Worm (Caenorhabditis elegans) whole organism, L2 larva: ENCODE results near the gene str-82.

Source experiments
- C34F6.9 ChIP-seq: fragments of 150-350 bp; optimal IDR thresholded peaks from 2 replicates; lab custom pipeline; 2014; ENCODE audit warnings: missing biosample characterization, missing genetic modification characterization
- F13H6.1 ChIP-seq: sonication (generic microtip); optimal IDR thresholded peaks from 2 replicates; lab custom pipeline; 2016; ENCODE audit warnings: missing genetic modification characterization, missing compliant biosample characterization
- R02D3.7 ChIP-seq: fragments of 150-350 bp; optimal IDR thresholded peaks from 2 replicates; lab custom pipeline; 2014; ENCODE audit warnings: missing biosample characterization, missing genetic modification characterization
- ZK546.5 ChIP-seq: sonication (generic microtip); optimal IDR thresholded peaks from 2 replicates; lab custom pipeline; 2017; ENCODE audit warnings: missing biosample characterization, missing genetic modification characterization
- alr-1 ChIP-seq: fragments of 150-350 bp; optimal IDR thresholded peaks from 2 replicates; lab custom pipeline; 2014; ENCODE audit warnings: missing biosample characterization, missing genetic modification characterization
- aly-2 ChIP-seq: fragments of 150-350 bp; optimal IDR thresholded peaks from 2 replicates; lab custom pipeline; 2014; ENCODE audit warnings: missing biosample characterization, missing genetic modification characterization
- ceh-16 ChIP-seq: fragments of 150-350 bp; optimal IDR thresholded peaks from 2 replicates; lab custom pipeline; 2014; ENCODE audit warnings: missing biosample characterization, missing genetic modification characterization
- ceh-82 ChIP-seq: fragments of 150-350 bp; optimal IDR thresholded peaks from 2 replicates; lab custom pipeline; 2014; ENCODE audit warnings: missing biosample characterization, missing genetic modification characterization
- elt-1 ChIP-seq: fragments of 150-350 bp; optimal IDR thresholded peaks from 2 replicates; lab custom pipeline; 2014; ENCODE audit warnings: missing biosample characterization, missing genetic modification characterization
- elt-3 ChIP-seq: sonication (generic microtip); optimal IDR thresholded peaks from 2 replicates; lab custom pipeline; 2017; ENCODE audit warnings: missing biosample characterization, missing genetic modification characterization
- fos-1 ChIP-seq: fragments of 150-350 bp; optimal IDR thresholded peaks from 2 replicates; lab custom pipeline; 2014; ENCODE audit warnings: missing biosample characterization, missing genetic modification characterization
- lin-11 ChIP-seq: fragments of 150-350 bp; sonication (generic microtip); optimal IDR thresholded peaks from 2 replicates; lab custom pipeline; 2014; ENCODE audit warnings: missing biosample characterization, missing genetic modification characterization, inconsistent platforms, mixed read lengths
- lin-39 ChIP-seq: fragments of 150-350 bp; optimal IDR thresholded peaks from 2 replicates; lab custom pipeline; 2014; ENCODE audit warnings: missing biosample characterization, missing genetic modification reagents, missing genetic modification characterization
- mab-5 ChIP-seq: fragments of 150-350 bp; optimal IDR thresholded peaks from 2 replicates; lab custom pipeline; 2014; ENCODE audit warnings: missing biosample characterization, missing genetic modification characterization
- mbf-1 ChIP-seq: sonication (generic microtip); optimal IDR thresholded peaks from 2 replicates; lab custom pipeline; 2017; ENCODE audit warnings: missing biosample characterization, missing genetic modification characterization
- mdl-1 ChIP-seq, 2 experiments: fragments of 150-350 bp in 1 of 2; sonication (generic microtip) in 1 of 2; optimal IDR thresholded peaks; 2 replicates each; lab custom pipeline; 2017; ENCODE audit warnings: missing biosample characterization in 2 of 2, missing genetic modification characterization in 2 of 2
- nhr-11 ChIP-seq: fragments of 150-350 bp; optimal IDR thresholded peaks from 2 replicates; lab custom pipeline; 2014; ENCODE audit warnings: missing biosample characterization, missing genetic modification characterization
- nhr-12 ChIP-seq: fragments of 150-350 bp; optimal IDR thresholded peaks from 2 replicates; lab custom pipeline; 2014; ENCODE audit warnings: missing biosample characterization, missing genetic modification characterization
- nhr-23 ChIP-seq: fragments of 150-350 bp; optimal IDR thresholded peaks from 2 replicates; lab custom pipeline; 2014; ENCODE audit warnings: missing biosample characterization, missing genetic modification reagents, missing genetic modification characterization
- nhr-237 ChIP-seq: fragments of 150-350 bp; optimal IDR thresholded peaks from 2 replicates; lab custom pipeline; 2014; ENCODE audit warnings: missing biosample characterization, missing genetic modification characterization
- nhr-25 ChIP-seq: fragments of 150-350 bp; sonication (generic microtip); optimal IDR thresholded peaks from 3 replicates; lab custom pipeline; 2014; ENCODE audit warnings: missing biosample characterization, missing genetic modification characterization
- nhr-6 ChIP-seq: fragments of 150-350 bp; optimal IDR thresholded peaks from 2 replicates; lab custom pipeline; 2014; ENCODE audit warnings: missing biosample characterization, missing genetic modification characterization
- nhr-77 ChIP-seq: fragments of 150-350 bp; optimal IDR thresholded peaks from 2 replicates; lab custom pipeline; 2014; ENCODE audit warnings: missing biosample characterization, missing genetic modification characterization
- peb-1 ChIP-seq: fragments of 150-350 bp; optimal IDR thresholded peaks from 2 replicates; lab custom pipeline; 2014; ENCODE audit warnings: missing biosample characterization, missing genetic modification characterization
- skn-1 ChIP-seq: sonication (generic microtip); optimal IDR thresholded peaks from 2 replicates; lab custom pipeline; 2017; ENCODE audit warnings: missing biosample characterization, missing genetic modification characterization
- sma-3 ChIP-seq: sonication (generic microtip); optimal IDR thresholded peaks from 2 replicates; lab custom pipeline; 2016; ENCODE audit warnings: missing genetic modification reagents, missing genetic modification characterization, missing compliant biosample characterization
- sma-9 ChIP-seq, 2 experiments: fragments of 150-350 bp in 1 of 2; sonication (generic microtip) in 1 of 2; optimal IDR thresholded peaks; 2 replicates each; lab custom pipeline; 2014 to 2016; ENCODE audit warnings: missing genetic modification characterization in 2 of 2, mild to moderate bottlenecking in 1 of 2, missing biosample characterization in 1 of 2, missing compliant biosample characterization in 1 of 2, missing genetic modification reagents in 1 of 2, moderate library complexity in 1 of 2
- unc-55 ChIP-seq: fragments of 150-350 bp; sonication (generic microtip); optimal IDR thresholded peaks from 3 replicates; lab custom pipeline; 2014; ENCODE audit warnings: missing biosample characterization, missing genetic modification reagents, missing genetic modification characterization
- zag-1 ChIP-seq: fragments of 150-350 bp; optimal IDR thresholded peaks from 2 replicates; lab custom pipeline; 2014; ENCODE audit warnings: missing biosample characterization, missing genetic modification characterization
- ztf-1 ChIP-seq: fragments of 200-800 bp; sonication (Bioruptor generic); conservative IDR thresholded peaks from 2 replicates; pipeline ENCODE4 v1.3.6; 2022; ENCODE audit warnings: missing genetic modification characterization, missing compliant biosample characterization
- ztf-4 ChIP-seq: fragments of 150-350 bp; optimal IDR thresholded peaks from 2 replicates; lab custom pipeline; 2014; ENCODE audit warnings: missing biosample characterization, missing genetic modification characterization

Gene str-82

ce11 chrV:3995838-3996237, 21.4 kb downstream of the str-82 start, which contains the start of gene srx-62:
Gene srx-62, minus strand, starts transcription at chrV:3995938.
- no peak for TF ChIP-seq lin-11 (tag; lab: Kevin White, UChicago)
- TF ChIP-seq R02D3.7 (tag; lab: Kevin White, UChicago): no peak
- TF ChIP-seq mdl-1 (tag; optimal IDR thresholded peaks at IDR 0.05; lab: Kevin White, UChicago): no peak
- TF ChIP-seq unc-55 (GFP tag; lab: Kevin White, UChicago): no peak
- TF ChIP-seq nhr-6: no peak

ce11 chrV:4004577-4004976, 30.1 kb downstream of the str-82 start:
- TF ChIP-seq nhr-25 (tag; lab: Kevin White, UChicago) (no peak), ztf-4 (tag; lab: Kevin White, UChicago) (no peak), nhr-23 (tag; lab: Kevin White, UChicago) (no peak), mbf-1 (no peak), R02D3.7 (tag; lab: Kevin White, UChicago) (no peak), zag-1 (tag; lab: Kevin White, UChicago) (no peak), ztf-1 (GFP tag; lab: Robert Waterston, UW) (no peak), nhr-77 (no peak), nhr-237 (tag; lab: Kevin White, UChicago) (no peak)

DNA sequence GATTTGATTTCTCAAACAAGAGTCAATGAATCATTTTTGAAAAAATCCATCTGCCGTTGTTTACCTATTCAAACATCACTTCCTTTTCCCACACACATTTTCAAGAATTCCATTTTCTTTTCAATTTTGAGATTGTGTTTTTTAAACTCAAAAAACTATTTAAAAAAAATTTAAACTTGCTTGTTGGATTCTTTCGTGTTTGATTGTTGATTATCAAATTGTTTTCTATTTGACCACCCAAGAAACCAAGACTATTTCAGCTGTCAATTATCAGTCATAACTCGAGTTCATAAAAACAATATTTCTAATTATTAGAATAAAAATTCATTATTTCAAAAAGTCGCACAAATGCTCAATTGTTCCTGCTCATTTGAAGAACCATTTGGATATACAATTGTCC, 30.8 kb downstream of the str-82 start, which contains the start of gene srh-8:
Gene srh-8 (plus strand): TSS at position 301 of the 400 bp plus-strand sequence.
- TF ChIP-seq sma-9 (GFP tag; optimal IDR thresholded peaks at IDR 0.05; lab: Kevin White, UChicago) (no peak), sma-9 (tag; optimal IDR thresholded peaks at IDR 0.05; lab: Kevin White, UChicago) (no peak), mdl-1 (tag; optimal IDR thresholded peaks at IDR 0.05; lab: Kevin White, UChicago) (no peak), nhr-77 (no peak), lin-11 (tag; lab: Kevin White, UChicago) (no peak), mab-5 (tag; lab: Kevin White, UChicago) (no peak), elt-3 (tag; lab: Kevin White, UChicago) (no peak), nhr-12 (tag; lab: Kevin White, UChicago) (no peak), ceh-16 (tag; lab: Kevin White, UChicago) (no peak), sma-3 (no peak), C34F6.9 (tag; lab: Kevin White, UChicago) (no peak), nhr-11 (tag; lab: Kevin White, UChicago) (no peak), peb-1 (tag; lab: Kevin White, UChicago) (no peak)

- no peak for TF ChIP-seq sma-3
- TF ChIP-seq aly-2 (tag; lab: Kevin White, UChicago): no peak
- no peak for TF ChIP-seq mab-5 (tag; lab: Kevin White, UChicago)
- TF ChIP-seq nhr-77: no peak
Measured at ce11 chrV:4007927-4008326, 33.5 kb downstream of the str-82 start, which contains the start of gene srh-7. Gene srh-7, plus strand, starts transcription at chrV:4008227.

ce11 chrV:4010170-4010569, 35.7 kb downstream of the str-82 start, which contains the start of gene srh-4:
Gene srh-4, plus strand, starts transcription at chrV:4010470.
- TF ChIP-seq alr-1 (tag; lab: Kevin White, UChicago): no peak
- no peak for TF ChIP-seq fos-1 (tag; lab: Kevin White, UChicago)
- no peak for TF ChIP-seq mdl-1 (tag; optimal IDR thresholded peaks at IDR 0.05; lab: Kevin White, UChicago)
- no peak for TF ChIP-seq ceh-82 (tag; lab: Kevin White, UChicago)
- TF ChIP-seq elt-1 (tag; lab: Kevin White, UChicago): no peak
- TF ChIP-seq zag-1 (tag; lab: Kevin White, UChicago): no peak

- TF ChIP-seq unc-55 (GFP tag; lab: Kevin White, UChicago) (no peak), F13H6.1 (tag; lab: Kevin White, UChicago) (no peak), nhr-6 (no peak), ZK546.5 (tag; lab: Kevin White, UChicago) (no peak), lin-39 (tag; lab: Kevin White, UChicago) (no peak), ztf-4 (tag; lab: Kevin White, UChicago) (no peak), skn-1 (tag; lab: Kevin White, UChicago) (no peak), elt-3 (tag; lab: Kevin White, UChicago) (no peak), nhr-11 (tag; lab: Kevin White, UChicago) (no peak), mab-5 (tag; lab: Kevin White, UChicago) (no peak)
Measured at ce11 chrV:4016780-4017179, 42.3 kb downstream of the str-82 start, which contains the start of gene srw-89. Gene srw-89, plus strand, starts transcription at chrV:4017080.
